Fruit fly (Drosophila melanogaster) whole organism, embryonic: ENCODE results near the gene yellow-e.

ENCODE experiments used
- Adf1 ChIP-seq: fragments of 200-800 bp; sonication (Bioruptor generic); IDR thresholded peaks from 2 replicates; pipeline ENCODE4 v1.3.6; 2022; ENCODE audit warnings: missing biosample characterization, missing genetic modification characterization
- B-H2 ChIP-seq: fragments of 200-800 bp; sonication (Bioruptor generic); optimal IDR thresholded peaks from 2 replicates; lab custom pipeline; 2018; ENCODE audit warnings: missing biosample characterization, mild to moderate bottlenecking, missing genetic modification characterization
- CG10366 ChIP-seq: fragments of 200-800 bp; sonication (Bioruptor generic); IDR thresholded peaks from 2 replicates; pipeline ENCODE4 v1.3.6; 2022; ENCODE audit warnings: missing biosample characterization, missing genetic modification characterization
- CG11456 ChIP-seq: fragments of 200-800 bp; sonication (Bioruptor generic); IDR thresholded peaks from 3 replicates; pipeline ENCODE4 v1.3.6; 2022; ENCODE audit warnings: missing biosample characterization, missing genetic modification characterization
- CG12219 ChIP-seq: fragments of 200-800 bp; sonication (Bioruptor generic); optimal IDR thresholded peaks from 3 replicates; lab custom pipeline; 2018; ENCODE audit warnings: missing biosample characterization, mild to moderate bottlenecking, missing genetic modification characterization
- CG12659 ChIP-seq: fragments of 200-800 bp; sonication (Bioruptor generic); optimal IDR thresholded peaks from 3 replicates; lab custom pipeline; 2017; ENCODE audit warnings: mild to moderate bottlenecking, missing biosample characterization, missing genetic modification reagents, missing genetic modification characterization
- CG12744 ChIP-seq: fragments of 200-800 bp; sonication (Bioruptor generic); optimal IDR thresholded peaks from 2 replicates; lab custom pipeline; 2016; ENCODE audit warnings: missing biosample characterization, missing genetic modification characterization
- CG14050 ChIP-seq: fragments of 200-800 bp; sonication (Bioruptor generic); IDR thresholded peaks from 3 replicates; pipeline ENCODE4 v1.3.6; 2022; ENCODE audit warnings: missing biosample characterization, missing genetic modification characterization
- CG1529 ChIP-seq: fragments of 200-800 bp; sonication (Bioruptor generic); optimal IDR thresholded peaks from 3 replicates; lab custom pipeline; 2018; ENCODE audit warnings: missing biosample characterization, missing genetic modification characterization
- CG15514 ChIP-seq: fragments of 200-800 bp; sonication (Bioruptor generic); optimal IDR thresholded peaks from 3 replicates; lab custom pipeline; 2017; ENCODE audit warnings: missing biosample characterization, missing genetic modification characterization, mild to moderate bottlenecking, moderate library complexity, missing genetic modification reagents
- CG2120 ChIP-seq: fragments of 200-800 bp; sonication (Bioruptor generic); optimal IDR thresholded peaks from 3 replicates; lab custom pipeline; 2016; ENCODE audit warnings: missing biosample characterization, missing genetic modification characterization
- CG2889 ChIP-seq: fragments of 200-800 bp; sonication (Bioruptor generic); IDR thresholded peaks from 3 replicates; pipeline ENCODE4 v1.3.6; 2022; ENCODE audit warnings: missing biosample characterization, missing genetic modification characterization
- CG31365 ChIP-seq: fragments of 200-800 bp; sonication (Bioruptor generic); optimal IDR thresholded peaks from 2 replicates; lab custom pipeline; 2018; ENCODE audit warnings: missing biosample characterization, mild to moderate bottlenecking, missing genetic modification characterization
- CG32767 ChIP-seq: fragments of 200-800 bp; sonication (Bioruptor generic); IDR thresholded peaks from 2 replicates; pipeline ENCODE4 v1.3.6; 2022; ENCODE audit warnings: missing biosample characterization, missing genetic modification characterization
- CG32772 ChIP-seq: fragments of 200-800 bp; sonication (Bioruptor generic); IDR thresholded peaks from 2 replicates; pipeline ENCODE4 v1.3.6; 2022; ENCODE audit warnings: missing biosample characterization, missing genetic modification characterization
- CG3407 ChIP-seq: fragments of 200-800 bp; sonication (Bioruptor generic); optimal IDR thresholded peaks from 2 replicates; lab custom pipeline; 2018; ENCODE audit warnings: missing biosample characterization, mild to moderate bottlenecking, missing genetic modification characterization
- CG34224 ChIP-seq: fragments of 200-800 bp; sonication (Bioruptor generic); IDR thresholded peaks from 3 replicates; pipeline ENCODE4 v1.3.6; 2022; ENCODE audit warnings: missing biosample characterization, missing genetic modification characterization; ENCODE audit not compliant: partially characterized antibody
- CG3995 ChIP-seq: fragments of 200-800 bp; sonication (Bioruptor generic); optimal IDR thresholded peaks from 3 replicates; lab custom pipeline; 2016; ENCODE audit warnings: missing biosample characterization, missing genetic modification characterization
- CG4282 ChIP-seq: fragments of 200-800 bp; sonication (Bioruptor generic); optimal IDR thresholded peaks from 2 replicates; lab custom pipeline; 2016; ENCODE audit warnings: missing biosample characterization, missing genetic modification characterization
- CG7745 ChIP-seq: fragments of 200-800 bp; sonication (Bioruptor generic); optimal IDR thresholded peaks from 2 replicates; lab custom pipeline; 2018; ENCODE audit warnings: missing biosample characterization, mild to moderate bottlenecking, missing genetic modification characterization, moderate library complexity
- CG8388 ChIP-seq: fragments of 200-800 bp; sonication (Bioruptor generic); optimal IDR thresholded peaks from 2 replicates; lab custom pipeline; 2019; ENCODE audit warnings: missing biosample characterization, mild to moderate bottlenecking, missing genetic modification characterization, moderate library complexity
- CG8478 ChIP-seq: fragments of >200 bp; optimal IDR thresholded peaks from 2 replicates; lab custom pipeline; 2018
- Chrac-16 ChIP-seq: fragments of 200-800 bp; sonication (Bioruptor generic); optimal IDR thresholded peaks from 3 replicates; lab custom pipeline; 2016; ENCODE audit warnings: missing biosample characterization, missing genetic modification characterization
- D19A ChIP-seq: fragments of 200-800 bp; optimal IDR thresholded peaks from 3 replicates; lab custom pipeline; 2019; ENCODE audit warnings: missing biosample characterization, mild to moderate bottlenecking, missing genetic modification characterization, moderate library complexity
- Deaf1 ChIP-seq: fragments of 200-800 bp; optimal IDR thresholded peaks from 3 replicates; lab custom pipeline; 2019; ENCODE audit warnings: missing biosample characterization, mild to moderate bottlenecking, missing genetic modification characterization, moderate library complexity
- Dip3 ChIP-seq: fragments of 200-800 bp; sonication (Bioruptor generic); optimal IDR thresholded peaks from 3 replicates; lab custom pipeline; 2016; ENCODE audit warnings: missing biosample characterization, missing genetic modification characterization
- Kr ChIP-seq: fragments of 200-800 bp; sonication (Bioruptor generic); optimal IDR thresholded peaks from 2 replicates; lab custom pipeline; 2017; ENCODE audit warnings: missing biosample characterization, mild to moderate bottlenecking, missing genetic modification characterization
- Med ChIP-seq: fragments of 200-800 bp; sonication (Bioruptor generic); peaks from one replicate; lab custom pipeline; 2016; ENCODE audit warnings: missing biosample characterization, missing genetic modification characterization, mild to moderate bottlenecking, inconsistent platforms, moderate library complexity
- Mes4 ChIP-seq: fragments of 200-800 bp; sonication (Bioruptor generic); optimal IDR thresholded peaks from 2 replicates; lab custom pipeline; 2016; ENCODE audit warnings: missing biosample characterization, missing genetic modification characterization
- Myb ChIP-seq: fragments of 200-800 bp; sonication (Bioruptor generic); optimal IDR thresholded peaks from 2 replicates; lab custom pipeline; 2016; ENCODE audit warnings: missing biosample characterization, missing genetic modification characterization
- Sox100B ChIP-seq: fragments of 200-800 bp; sonication (Bioruptor generic); optimal IDR thresholded peaks from 3 replicates; lab custom pipeline; 2018; ENCODE audit warnings: missing biosample characterization, mild to moderate bottlenecking, missing genetic modification characterization
- Ssrp ChIP-seq: fragments of 200-800 bp; sonication (Bioruptor generic); optimal IDR thresholded peaks from 2 replicates; lab custom pipeline; 2018; ENCODE audit warnings: missing biosample characterization, mild to moderate bottlenecking, missing genetic modification characterization, moderate library complexity
- YL-1 ChIP-seq: fragments of 200-800 bp; sonication (Bioruptor generic); optimal IDR thresholded peaks from 3 replicates; lab custom pipeline; 2017; ENCODE audit warnings: missing biosample characterization, mild to moderate bottlenecking, missing genetic modification characterization
- ato ChIP-seq: fragments of 200-800 bp; sonication (Bioruptor generic); IDR thresholded peaks from 2 replicates; pipeline ENCODE4 v1.3.6; 2022; ENCODE audit warnings: missing biosample characterization, missing genetic modification characterization; ENCODE audit not compliant: partially characterized antibody
- bcd ChIP-seq: fragments of 200-800 bp; sonication (Bioruptor generic); optimal IDR thresholded peaks from 2 replicates; lab custom pipeline; 2017; ENCODE audit warnings: missing biosample characterization, mild to moderate bottlenecking, missing genetic modification characterization
- cato ChIP-seq: fragments of 200-800 bp; sonication (Bioruptor generic); optimal IDR thresholded peaks from 2 replicates; lab custom pipeline; 2016; ENCODE audit warnings: missing biosample characterization, missing genetic modification characterization, borderline replicate concordance
- chinmo ChIP-seq: fragments of 200-800 bp; sonication (Bioruptor generic); IDR thresholded peaks from 4 replicates; pipeline ENCODE4 v1.3.6; 2022; ENCODE audit warnings: missing biosample characterization, missing genetic modification characterization; ENCODE audit not compliant: partially characterized antibody
- dan ChIP-seq: fragments of 200-800 bp; sonication (Bioruptor generic); IDR thresholded peaks from 2 replicates; pipeline ENCODE4 v1.3.6; 2022; ENCODE audit warnings: missing biosample characterization, missing genetic modification characterization
- fd64A ChIP-seq: fragments of 200-800 bp; sonication (Bioruptor generic); optimal IDR thresholded peaks from 3 replicates; lab custom pipeline; 2018; ENCODE audit warnings: missing biosample characterization, mild to moderate bottlenecking, missing genetic modification characterization
- gcm2 ChIP-seq: fragments of 200-800 bp; sonication (Bioruptor generic); optimal IDR thresholded peaks from 2 replicates; lab custom pipeline; 2016; ENCODE audit warnings: missing biosample characterization, missing genetic modification characterization
- grau ChIP-seq: fragments of 200-800 bp; optimal IDR thresholded peaks from 3 replicates; lab custom pipeline; 2019; ENCODE audit warnings: missing biosample characterization, mild to moderate bottlenecking, missing genetic modification characterization, moderate library complexity
- gsb-n ChIP-seq: fragments of 200-800 bp; sonication (Bioruptor generic); optimal IDR thresholded peaks from 3 replicates; lab custom pipeline; 2018; ENCODE audit warnings: missing biosample characterization, mild to moderate bottlenecking, missing genetic modification characterization
- h ChIP-seq: fragments of >200 bp; optimal IDR thresholded peaks from 2 replicates; lab custom pipeline; 2017
- hb ChIP-seq: fragments of 200-800 bp; sonication (Bioruptor generic); IDR thresholded peaks from 3 replicates; pipeline ENCODE4 v1.3.6; 2022; ENCODE audit warnings: missing biosample characterization, missing genetic modification characterization; ENCODE audit not compliant: partially characterized antibody
- jigr1 ChIP-seq: fragments of 200-800 bp; sonication (Bioruptor generic); IDR thresholded peaks from 3 replicates; pipeline ENCODE4 v1.3.6; 2022; ENCODE audit warnings: missing biosample characterization, missing genetic modification characterization
- kah ChIP-seq: fragments of 200-800 bp; sonication (Bioruptor generic); optimal IDR thresholded peaks from 2 replicates; lab custom pipeline; 2018; ENCODE audit warnings: missing biosample characterization, mild to moderate bottlenecking, missing genetic modification characterization
- oc ChIP-seq: fragments of 200-800 bp; sonication (Bioruptor generic); optimal IDR thresholded peaks from 2 replicates; lab custom pipeline; 2018; ENCODE audit warnings: missing biosample characterization, mild to moderate bottlenecking, missing genetic modification characterization, moderate library complexity
- ro ChIP-seq: fragments of 200-800 bp; sonication (Bioruptor generic); IDR thresholded peaks from 2 replicates; pipeline ENCODE4 v1.3.6; 2022; ENCODE audit warnings: missing biosample characterization, missing genetic modification characterization
- sd ChIP-seq: fragments of 200-800 bp; sonication (Bioruptor generic); optimal IDR thresholded peaks from 3 replicates; lab custom pipeline; 2018; ENCODE audit warnings: missing biosample characterization, mild to moderate bottlenecking, missing genetic modification characterization, moderate library complexity
- stwl ChIP-seq: fragments of 200-800 bp; sonication (Bioruptor generic); optimal IDR thresholded peaks from 3 replicates; lab custom pipeline; 2018; ENCODE audit warnings: missing biosample characterization, mild to moderate bottlenecking, missing genetic modification characterization, moderate library complexity
- sug ChIP-seq: fragments of 200-800 bp; optimal IDR thresholded peaks from 2 replicates; lab custom pipeline; 2019; ENCODE audit warnings: missing biosample characterization, mild to moderate bottlenecking, missing genetic modification characterization, moderate library complexity
- tx ChIP-seq: fragments of 200-800 bp; sonication (Bioruptor generic); optimal IDR thresholded peaks from 2 replicates; lab custom pipeline; 2016; ENCODE audit warnings: missing biosample characterization, missing genetic modification characterization

The yellow-e gene

dm6 chr3R:13433623-13434022 lies 18.5 kb upstream of the yellow-e start (continued):
- TF ChIP-seq CG12744 (GFP tag; lab: Kevin White, UChicago) (peak; percentile 36), CG3995 (peak; percentile 35), CG12219 (peak; percentile 93), sug (tag; lab: Kevin White, UChicago) (peak; percentile 67), CG31365 (tag; lab: Kevin White, UChicago) (peak; percentile 37), sd (tag; lab: Kevin White, UChicago) (peak; percentile 55), Deaf1 (tag; lab: Kevin White, UChicago) (peak; percentile 39), gsb-n (tag; lab: Kevin White, UChicago) (peak; percentile 83), jigr1 (GFP tag; lab: Robert Waterston, UW) (no peak), CG8388 (GFP tag; lab: Kevin White, UChicago) (peak; percentile 81), CG10366 (GFP tag; lab: Robert Waterston, UW) (peak; percentile 77), Adf1 (GFP tag; lab: Robert Waterston, UW) (peak; percentile 39), cato (peak; percentile 63), CG34224 (GFP tag; lab: Robert Waterston, UW) (no peak), dan (no peak), fd64A (peak; percentile 31), CG32772 (no peak), CG4282 (GFP tag; lab: Kevin White, UChicago) (no peak), ato (GFP tag; lab: Robert Waterston, UW) (no peak), ro (GFP tag; lab: Robert Waterston, UW) (no peak), B-H2 (peak; percentile 21), oc (tag; lab: Kevin White, UChicago) (peak; percentile 87), YL-1 (GFP tag; lab: Kevin White, UChicago) (peak; percentile 46), Chrac-16 (GFP tag; lab: Kevin White, UChicago) (peak; percentile 73), CG8478 (no peak), stwl (tag; lab: Kevin White, UChicago) (no peak), h (lab: Kevin White, UChicago) (no peak), CG32767 (GFP tag; lab: Robert Waterston, UW) (peak; percentile 90), Myb (GFP tag; lab: Kevin White, UChicago) (peak; percentile 2), kah (GFP tag; lab: Kevin White, UChicago) (peak; percentile 69), CG2889 (GFP tag; lab: Robert Waterston, UW) (peak; percentile 77; the same call in 2 of the 3 replicates), D19A (tag; lab: Kevin White, UChicago) (peak; percentile 78), bcd (peak; percentile 56), CG7745 (tag; lab: Kevin White, UChicago) (no peak), gcm2 (GFP tag; lab: Kevin White, UChicago) (no peak), CG14050 (GFP tag; lab: Robert Waterston, UW) (peak; percentile 85), chinmo (GFP tag; lab: Robert Waterston, UW) (no peak), Sox100B (GFP tag; lab: Kevin White, UChicago) (peak; percentile 68), Med (peak; percentile 80), Dip3 (peak; percentile 13), Kr (GFP tag; lab: Kevin White, UChicago) (no peak), CG12659 (GFP tag; lab: Kevin White, UChicago) (peak; percentile 87), Mes4 (GFP tag; lab: Kevin White, UChicago) (peak; percentile 59), CG11456 (GFP tag; lab: Robert Waterston, UW) (0 out of 3 replicates have a peak, but pooled peaks have one; percentile 40), tx (GFP tag; lab: Kevin White, UChicago) (peak; percentile 34), CG3407 (GFP tag; lab: Kevin White, UChicago) (peak; percentile 69), CG2120 (GFP tag; lab: Kevin White, UChicago) (peak; percentile 80), Ssrp (tag; lab: Kevin White, UChicago) (peak; percentile 86), CG1529 (GFP tag; lab: Kevin White, UChicago) (peak; percentile 86), grau (tag; lab: Kevin White, UChicago) (peak; percentile 91), hb (no peak), CG15514 (GFP tag; lab: Kevin White, UChicago) (peak; percentile 49)
